Worm (Caenorhabditis elegans) whole organism, L2 larva: ENCODE measurements around the gene H40L08.2.

Experiments
- R02D3.7 ChIP-seq: fragments of 150-350 bp; optimal IDR thresholded peaks from 2 replicates; lab custom pipeline; 2014; ENCODE audit warnings: missing biosample characterization, missing genetic modification characterization
- alr-1 ChIP-seq: fragments of 150-350 bp; optimal IDR thresholded peaks from 2 replicates; lab custom pipeline; 2014; ENCODE audit warnings: missing biosample characterization, missing genetic modification characterization
- aly-2 ChIP-seq: fragments of 150-350 bp; optimal IDR thresholded peaks from 2 replicates; lab custom pipeline; 2014; ENCODE audit warnings: missing biosample characterization, missing genetic modification characterization
- ceh-16 ChIP-seq: fragments of 150-350 bp; optimal IDR thresholded peaks from 2 replicates; lab custom pipeline; 2014; ENCODE audit warnings: missing biosample characterization, missing genetic modification characterization
- mab-5 ChIP-seq: fragments of 150-350 bp; optimal IDR thresholded peaks from 2 replicates; lab custom pipeline; 2014; ENCODE audit warnings: missing biosample characterization, missing genetic modification characterization
- mdl-1 ChIP-seq, 2 experiments: fragments of 150-350 bp in 1 of 2; sonication (generic microtip) in 1 of 2; optimal IDR thresholded peaks; 2 replicates each; lab custom pipeline; 2017; ENCODE audit warnings: missing biosample characterization in 2 of 2, missing genetic modification characterization in 2 of 2
- nhr-12 ChIP-seq: fragments of 150-350 bp; optimal IDR thresholded peaks from 2 replicates; lab custom pipeline; 2014; ENCODE audit warnings: missing biosample characterization, missing genetic modification characterization
- unc-39 ChIP-seq: fragments of 150-350 bp; optimal IDR thresholded peaks from 2 replicates; lab custom pipeline; 2014; ENCODE audit warnings: missing biosample characterization, missing genetic modification characterization
- unc-62 ChIP-seq: fragments of 150-350 bp; optimal IDR thresholded peaks from 2 replicates; lab custom pipeline; 2014; ENCODE audit warnings: missing biosample characterization, missing genetic modification reagents, missing genetic modification characterization
- ztf-1 ChIP-seq: fragments of 200-800 bp; sonication (Bioruptor generic); conservative IDR thresholded peaks from 2 replicates; pipeline ENCODE4 v1.3.6; 2022; ENCODE audit warnings: missing genetic modification characterization, missing compliant biosample characterization

ce11 chrX:15097763-15098162, 20.2 kb upstream of the H40L08.2 start, which contains the start of gene F09B12.3:
- TF ChIP-seq aly-2 (tag; lab: Kevin White, UChicago) (no peak), mab-5 (tag; lab: Kevin White, UChicago) (no peak), mdl-1 (tag; optimal IDR thresholded peaks at IDR 0.05; lab: Kevin White, UChicago) (no peak), unc-39 (tag; lab: Kevin White, UChicago) (no peak), R02D3.7 (no peak), nhr-12 (tag; lab: Kevin White, UChicago) (no peak), ztf-1 (no peak), alr-1 (tag; lab: Kevin White, UChicago) (no peak), unc-62 (no peak), ceh-16 (tag; lab: Kevin White, UChicago) (no peak)
